Fruit fly (Drosophila melanogaster): ENCODE results near the gene mtTFB1.

Gene mtTFB1

dm6 chr3L:11708633-11709116 lies at the start of gene mtTFB1, which contains the start of gene Ccdc56:
Gene mtTFB1 (plus strand): TSS chr3L:11708979.
Gene Ccdc56 (plus strand): TSS chr3L:11708979.
- TF ChIP-seq CG4496 (GFP tag; IDR thresholded peaks at IDR 0.05): peak; percentile 47; the same call in 2 of the 3 replicates
- no peak for TF ChIP-seq CG14655 (GFP tag; optimal IDR thresholded peaks at IDR 0.05)

DNA sequence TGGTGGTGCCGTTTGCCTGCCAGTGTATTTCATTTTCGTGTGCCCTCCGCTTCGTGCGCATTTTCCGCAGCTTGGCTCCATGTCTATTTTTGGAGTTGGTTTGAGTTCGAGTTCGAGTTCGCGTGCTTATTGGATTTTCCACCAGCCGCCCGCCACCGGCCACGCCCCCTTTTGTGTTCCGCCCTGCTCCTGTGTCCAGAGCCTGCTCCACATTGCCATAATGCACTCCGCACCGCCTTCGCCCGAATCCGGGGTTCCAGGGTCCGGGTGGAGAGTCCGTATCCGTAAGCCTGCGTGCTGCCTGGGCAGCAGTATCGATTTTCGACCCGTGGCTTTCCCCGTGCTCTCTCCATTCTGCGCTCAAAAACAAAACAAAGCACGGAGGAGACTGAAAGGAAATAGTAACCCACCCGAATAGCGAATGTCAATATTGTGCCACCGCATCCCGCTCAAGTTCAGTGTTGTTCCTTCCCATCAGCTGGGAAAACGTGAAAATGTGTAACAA lies 30.4 kb upstream of the mtTFB1 start:
- TF ChIP-seq Snoo (tag; optimal IDR thresholded peaks at IDR 0.05) (no peak), CG17806 (tag; optimal IDR thresholded peaks at IDR 0.05) (no peak), CG34367 (tag; optimal IDR thresholded peaks at IDR 0.05) (no peak), Pif1B (GFP tag; optimal IDR thresholded peaks at IDR 0.05) (no peak), Ets98B (GFP tag; IDR thresholded peaks at IDR 0.05) (no peak), CG32121 (GFP tag; IDR thresholded peaks at IDR 0.05) (no peak), EcR (GFP tag; optimal IDR thresholded peaks at IDR 0.05) (no peak), CG15710 (tag; optimal IDR thresholded peaks at IDR 0.05) (no peak), CG10348 (GFP tag; IDR thresholded peaks at IDR 0.05) (no peak), Pif1A (GFP tag; optimal IDR thresholded peaks at IDR 0.05) (no peak), CG12605 (GFP tag; IDR thresholded peaks at IDR 0.05) (no peak), gl (tag; optimal IDR thresholded peaks at IDR 0.05) (no peak), fd96Ca (GFP tag; IDR thresholded peaks at IDR 0.05) (no peak), CG13204 (GFP tag; optimal IDR thresholded peaks at IDR 0.05) (no peak), CG8301 (tag; optimal IDR thresholded peaks at IDR 0.05) (no peak), rn (GFP tag; IDR thresholded peaks at IDR 0.05) (no peak), CG4496 (GFP tag; IDR thresholded peaks at IDR 0.05) (no peak), D1 (tag; optimal IDR thresholded peaks at IDR 0.05) (no peak)

DNA sequence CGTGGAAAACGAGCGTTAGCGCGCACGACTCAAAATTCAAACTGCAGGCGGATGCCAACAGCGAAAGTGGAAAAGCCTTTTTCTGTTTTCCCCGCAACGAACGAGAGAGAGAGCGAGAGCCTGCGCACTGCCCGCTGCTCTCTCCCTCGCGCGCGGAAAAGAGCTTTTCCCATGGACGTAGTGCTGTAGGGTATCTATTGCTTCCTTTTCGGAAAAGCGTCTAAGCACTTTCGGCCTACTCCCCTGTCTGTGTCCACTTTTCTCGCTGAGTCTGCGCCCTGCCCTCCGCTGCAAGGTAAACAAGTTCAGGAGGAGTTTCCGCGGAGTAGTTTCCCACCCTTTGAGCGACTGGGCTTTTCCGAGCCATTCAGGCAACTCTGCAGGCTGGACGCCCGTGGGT lies 28.5 kb upstream of the mtTFB1 start, which contains the start of gene CG32085:
TSS of gene CG32085 (minus strand) at position 47 of the 400 bp plus-strand sequence.
- TF ChIP-seq CG14655 (GFP tag; optimal IDR thresholded peaks at IDR 0.05) (peak; percentile 38), EcR (GFP tag; optimal IDR thresholded peaks at IDR 0.05) (no peak), CG34367 (tag; optimal IDR thresholded peaks at IDR 0.05) (no peak), fd96Ca (GFP tag; IDR thresholded peaks at IDR 0.05) (peak; percentile 74; the same call in 2 of the 3 replicates), CG32121 (GFP tag; IDR thresholded peaks at IDR 0.05) (peak; percentile 72), Ets98B (GFP tag; IDR thresholded peaks at IDR 0.05) (peak; percentile 79), Snoo (tag; optimal IDR thresholded peaks at IDR 0.05) (no peak), Pif1A (GFP tag; optimal IDR thresholded peaks at IDR 0.05) (peak; percentile 44), CG9948 (tag; optimal IDR thresholded peaks at IDR 0.05) (no peak), D1 (tag; optimal IDR thresholded peaks at IDR 0.05) (no peak), gl (tag; optimal IDR thresholded peaks at IDR 0.05) (no peak), CG8301 (tag; optimal IDR thresholded peaks at IDR 0.05) (peak; percentile 1), CG17806 (tag; optimal IDR thresholded peaks at IDR 0.05) (no peak), CG4496 (GFP tag; IDR thresholded peaks at IDR 0.05) (peak; percentile 76), CG13204 (GFP tag; optimal IDR thresholded peaks at IDR 0.05) (no peak), CG12605 (GFP tag; IDR thresholded peaks at IDR 0.05) (no peak), CG15710 (tag; optimal IDR thresholded peaks at IDR 0.05) (no peak), Pif1B (GFP tag; optimal IDR thresholded peaks at IDR 0.05) (no peak), CG10348 (GFP tag; IDR thresholded peaks at IDR 0.05) (no peak), CG8159 (tag; optimal IDR thresholded peaks at IDR 0.05) (no peak), rn (GFP tag; IDR thresholded peaks at IDR 0.05) (peak; percentile 42; the same call in 1 of the 2 replicates)

DNA sequence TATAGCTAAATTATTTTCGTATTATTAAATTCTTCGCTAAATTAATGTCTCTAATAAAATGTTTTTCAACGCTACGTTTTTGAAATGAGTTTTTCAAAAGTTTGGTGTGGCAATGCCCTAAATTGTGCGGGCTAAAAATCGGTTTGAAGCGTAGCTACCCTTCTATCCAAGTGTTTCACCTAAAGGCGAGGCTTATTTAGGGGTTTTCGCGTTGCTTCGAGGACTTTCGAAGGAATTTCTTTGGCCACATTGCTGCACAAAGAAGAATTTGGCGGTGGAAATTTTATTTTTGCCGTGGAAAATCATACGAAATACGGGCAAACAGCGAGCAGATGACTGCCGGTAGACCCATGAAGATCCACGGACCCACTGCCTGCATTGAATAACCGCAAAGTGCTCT lies 27.0 kb upstream of the mtTFB1 start, which contains the start of gene TfIIEalpha:
TSS of gene TfIIEalpha (plus strand) at position 245 of the 400 bp plus-strand sequence.
- TF ChIP-seq CG34367 (tag; optimal IDR thresholded peaks at IDR 0.05): no peak
- TF ChIP-seq D1 (tag; optimal IDR thresholded peaks at IDR 0.05): peak; percentile 21
- TF ChIP-seq CG10348 (GFP tag; IDR thresholded peaks at IDR 0.05): no peak
- TF ChIP-seq CG13204 (GFP tag; optimal IDR thresholded peaks at IDR 0.05): no peak

DNA sequence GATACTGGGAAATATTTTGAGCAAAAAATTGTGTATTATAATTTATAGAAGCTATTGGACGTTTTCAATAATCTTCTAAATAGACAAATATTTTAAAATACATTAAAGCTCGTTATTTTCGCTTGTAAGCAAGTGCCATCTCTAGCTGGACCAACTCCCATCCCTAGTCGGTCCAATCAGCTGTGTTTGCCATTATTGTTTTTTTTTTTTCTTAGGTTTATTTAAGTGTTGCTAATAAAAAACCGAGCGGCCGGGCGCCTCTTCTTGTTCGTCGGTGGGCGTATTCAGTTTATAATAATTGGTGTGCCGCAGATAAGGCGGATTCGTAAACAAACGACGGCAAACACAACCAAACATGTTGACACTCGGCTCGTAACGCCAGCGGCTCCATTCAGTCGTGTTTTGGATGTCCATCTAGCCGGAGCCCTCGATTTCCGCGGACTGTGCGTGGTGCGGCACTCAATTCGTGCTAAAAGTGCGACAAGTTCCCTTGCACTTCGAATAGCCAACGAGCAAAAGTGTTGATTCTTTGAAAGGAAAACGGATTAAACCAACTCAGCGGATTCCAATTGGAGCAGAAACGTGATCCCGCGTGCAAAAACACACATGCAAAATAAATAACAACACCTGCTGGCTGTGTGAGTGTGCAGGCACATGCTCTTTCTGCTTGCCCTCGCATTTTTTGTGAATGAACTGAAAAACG lies 24.8 kb upstream of the mtTFB1 start, which contains the start of gene Sugb:
TSS of gene Sugb (plus strand) at position 162 of the 703 bp plus-strand sequence.
- peak; percentile 16 for TF ChIP-seq EcR (GFP tag; optimal IDR thresholded peaks at IDR 0.05)
- TF ChIP-seq Pif1A (GFP tag; optimal IDR thresholded peaks at IDR 0.05): peak; percentile 82
- TF ChIP-seq CG9948 (tag; optimal IDR thresholded peaks at IDR 0.05): no peak
- no peak for TF ChIP-seq CG13204 (GFP tag; optimal IDR thresholded peaks at IDR 0.05)
- TF ChIP-seq CG12605 (GFP tag; IDR thresholded peaks at IDR 0.05): peak; percentile 74
- no peak for TF ChIP-seq CG8301 (tag; optimal IDR thresholded peaks at IDR 0.05)
- no peak; the same call in 1 of the 3 replicates for TF ChIP-seq fd96Ca (GFP tag; IDR thresholded peaks at IDR 0.05)
- TF ChIP-seq CG34367 (tag; optimal IDR thresholded peaks at IDR 0.05): peak; percentile 57
- TF ChIP-seq Ets98B (GFP tag; IDR thresholded peaks at IDR 0.05): peak; percentile 82
- peak; percentile 81 for TF ChIP-seq CG32121 (GFP tag; IDR thresholded peaks at IDR 0.05)
- no peak for TF ChIP-seq CG10348 (GFP tag; IDR thresholded peaks at IDR 0.05)
- peak; percentile 60 for TF ChIP-seq Pif1B (GFP tag; optimal IDR thresholded peaks at IDR 0.05)
- peak; percentile 56 for TF ChIP-seq CG15710 (tag; optimal IDR thresholded peaks at IDR 0.05)
- peak; percentile 51 for TF ChIP-seq Snoo (tag; optimal IDR thresholded peaks at IDR 0.05)
- no peak for TF ChIP-seq CG8159 (tag; optimal IDR thresholded peaks at IDR 0.05)
- peak; percentile 81 for TF ChIP-seq CG4496 (GFP tag; IDR thresholded peaks at IDR 0.05)
- peak; percentile 30 for TF ChIP-seq CG17806 (tag; optimal IDR thresholded peaks at IDR 0.05)
- no peak for TF ChIP-seq rn (GFP tag; IDR thresholded peaks at IDR 0.05)
- peak; percentile 16 for TF ChIP-seq D1 (tag; optimal IDR thresholded peaks at IDR 0.05)
- no peak for TF ChIP-seq CG14655 (GFP tag; optimal IDR thresholded peaks at IDR 0.05)
- no peak for TF ChIP-seq gl (tag; optimal IDR thresholded peaks at IDR 0.05)
